In genomic region chr3R:6368100-6368499, dm6 we compare ENCODE assay signal across 6 fruit fly cellular contexts.
TF ChIP-seq lines count a peak whose summit lies in the region.

Gene CG42724 (minus strand): TSS chr3R:6368288.

- TF ChIP-seq CTCF in whole organism, embryonic (GFP tag; optimal IDR thresholded peaks at IDR 0.05; lab: Kevin White, UChicago): no peak

TF ChIP-seq in Kc167, 6 proteins besides CTCF, POLR2A, EP300 and RAD21:
- TF ChIP-seq psq (optimal IDR thresholded peaks at IDR 0.05; lab: Kevin White, UChicago): peak; percentile 18
- TF ChIP-seq ttk (optimal IDR thresholded peaks at IDR 0.05; lab: Kevin White, UChicago): no peak

TF ChIP-seq in whole organism, adult, 20 proteins besides CTCF, POLR2A, EP300 and RAD21:
- TF ChIP-seq CG11617 (GFP tag; optimal IDR thresholded peaks at IDR 0.05; lab: Kevin White, UChicago): peak; percentile 5
- TF ChIP-seq CG12768 (GFP tag; optimal IDR thresholded peaks at IDR 0.05; lab: Kevin White, UChicago): peak; percentile 16
- TF ChIP-seq toe (GFP tag; optimal IDR thresholded peaks at IDR 0.05; lab: Kevin White, UChicago): peak; percentile 67
- peak; percentile 10 for TF ChIP-seq Mnt (GFP tag; optimal IDR thresholded peaks at IDR 0.05; lab: Kevin White, UChicago)
- no peak for TF ChIP-seq kay (GFP tag; lab: Kevin White, UChicago; ENCODE audit: borderline replicate concordance)

TF ChIP-seq in whole organism, embryonic, 481 proteins besides CTCF, POLR2A, EP300 and RAD21 (continues in another document):
- TF ChIP-seq ftz-f1 (GFP tag; optimal IDR thresholded peaks at IDR 0.05; lab: Kevin White, UChicago): no peak
- TF ChIP-seq CG17568 (GFP tag; optimal IDR thresholded peaks at IDR 0.05; lab: Kevin White, UChicago): no peak
- TF ChIP-seq CG2199 (GFP tag; IDR thresholded peaks at IDR 0.05; lab: Robert Waterston, UW): 0 out of 3 replicates have a peak, but pooled peaks have one; percentile 55
- TF ChIP-seq CG18619 (GFP tag; optimal IDR thresholded peaks at IDR 0.05; lab: Kevin White, UChicago): no peak
- no peak for TF ChIP-seq sens-2 (GFP tag; IDR thresholded peaks at IDR 0.05; lab: Robert Waterston, UW)
- no peak for TF ChIP-seq nerfin-2 (GFP tag; IDR thresholded peaks at IDR 0.05; lab: Robert Waterston, UW; ENCODE audit: partially characterized antibody)
- TF ChIP-seq Dp (GFP tag; optimal IDR thresholded peaks at IDR 0.05; lab: Kevin White, UChicago): peak; percentile 24
- TF ChIP-seq grau (tag; optimal IDR thresholded peaks at IDR 0.05; lab: Kevin White, UChicago): no peak
- TF ChIP-seq Hr78 (GFP tag; optimal IDR thresholded peaks at IDR 0.05; lab: Kevin White, UChicago): no peak
- TF ChIP-seq ewg (GFP tag; optimal IDR thresholded peaks at IDR 0.05; lab: Kevin White, UChicago): no peak
- peak; percentile 15; the same call in 1 of the 3 replicates for TF ChIP-seq B-H1 (GFP tag; IDR thresholded peaks at IDR 0.05; lab: Robert Waterston, UW)
- peak; percentile 79 for TF ChIP-seq her (GFP tag; optimal IDR thresholded peaks at IDR 0.05; lab: Kevin White, UChicago)
- peak; percentile 76 for TF ChIP-seq CG9932 (GFP tag; IDR thresholded peaks at IDR 0.05; lab: Robert Waterston, UW)
- TF ChIP-seq z (GFP tag; IDR thresholded peaks at IDR 0.05; lab: Robert Waterston, UW): no peak
- no peak for TF ChIP-seq CG14710 (tag; optimal IDR thresholded peaks at IDR 0.05; lab: Kevin White, UChicago)
- peak; percentile 98 for TF ChIP-seq Ets65A (GFP tag; lab: Kevin White, UChicago)
- TF ChIP-seq Xbp1 (GFP tag; optimal IDR thresholded peaks at IDR 0.05; lab: Kevin White, UChicago): peak; percentile 67
- TF ChIP-seq eyg (GFP tag; optimal IDR thresholded peaks at IDR 0.05; lab: Kevin White, UChicago): peak; percentile 30
- peak; percentile 26 for TF ChIP-seq slou (GFP tag; optimal IDR thresholded peaks at IDR 0.05; lab: Kevin White, UChicago)
- TF ChIP-seq CG15479 (GFP tag; optimal IDR thresholded peaks at IDR 0.05; lab: Kevin White, UChicago): peak; percentile 37
- no peak for TF ChIP-seq CG1529 (GFP tag; optimal IDR thresholded peaks at IDR 0.05; lab: Kevin White, UChicago)

TF ChIP-seq in whole organism, prepupa, 60 proteins besides CTCF, POLR2A, EP300 and RAD21:
- TF ChIP-seq lz (GFP tag; optimal IDR thresholded peaks at IDR 0.05; lab: Kevin White, UChicago): peak; percentile 46
- TF ChIP-seq esn (GFP tag; optimal IDR thresholded peaks at IDR 0.05; lab: Kevin White, UChicago): peak; percentile 32
- TF ChIP-seq CG11762 (GFP tag; optimal IDR thresholded peaks at IDR 0.05; lab: Kevin White, UChicago; ENCODE audit: insufficient read depth): peak; percentile 24
- TF ChIP-seq CG11294 (GFP tag; IDR thresholded peaks at IDR 0.05; lab: Robert Waterston, UW): peak; percentile 14; the same call in 1 of the 2 replicates
- no peak for TF ChIP-seq CG9139 (GFP tag; optimal IDR thresholded peaks at IDR 0.05; lab: Kevin White, UChicago)
- TF ChIP-seq Gug (GFP tag; IDR thresholded peaks at IDR 0.05; lab: Robert Waterston, UW): no peak
- peak; percentile 32 for TF ChIP-seq cyc (GFP tag; optimal IDR thresholded peaks at IDR 0.05; lab: Kevin White, UChicago)

TF ChIP-seq in whole organism, pupa, 21 proteins besides CTCF, POLR2A, EP300 and RAD21:
- TF ChIP-seq fd96Ca (GFP tag; IDR thresholded peaks at IDR 0.05; lab: Robert Waterston, UW): peak; percentile 73
- no peak for TF ChIP-seq CG14655 (GFP tag; optimal IDR thresholded peaks at IDR 0.05; lab: Kevin White, UChicago)
- no peak for TF ChIP-seq Pif1B (GFP tag; optimal IDR thresholded peaks at IDR 0.05; lab: Kevin White, UChicago)
- no peak for TF ChIP-seq Snoo (tag; optimal IDR thresholded peaks at IDR 0.05; lab: Kevin White, UChicago)
- TF ChIP-seq CG12605 (GFP tag; IDR thresholded peaks at IDR 0.05; lab: Robert Waterston, UW): no peak
- TF ChIP-seq CG13204 (GFP tag; optimal IDR thresholded peaks at IDR 0.05; lab: Kevin White, UChicago): no peak
- no peak for TF ChIP-seq CG8159 (tag; optimal IDR thresholded peaks at IDR 0.05; lab: Kevin White, UChicago)
- TF ChIP-seq CG17806 (tag; optimal IDR thresholded peaks at IDR 0.05; lab: Kevin White, UChicago): no peak
- TF ChIP-seq CG9948 (tag; optimal IDR thresholded peaks at IDR 0.05; lab: Kevin White, UChicago): no peak
- no peak for TF ChIP-seq Pif1A (GFP tag; optimal IDR thresholded peaks at IDR 0.05; lab: Kevin White, UChicago)
- TF ChIP-seq D1 (tag; optimal IDR thresholded peaks at IDR 0.05; lab: Kevin White, UChicago): no peak
- no peak for TF ChIP-seq CG15710 (tag; optimal IDR thresholded peaks at IDR 0.05; lab: Kevin White, UChicago)
- peak; percentile 28; the same call in 1 of the 2 replicates for TF ChIP-seq Ets98B (GFP tag; IDR thresholded peaks at IDR 0.05; lab: Robert Waterston, UW)
- TF ChIP-seq CG10348 (GFP tag; IDR thresholded peaks at IDR 0.05; lab: Robert Waterston, UW): no peak
- no peak for TF ChIP-seq CG32121 (GFP tag; IDR thresholded peaks at IDR 0.05; lab: Robert Waterston, UW)
- no peak for TF ChIP-seq gl (tag; optimal IDR thresholded peaks at IDR 0.05; lab: Kevin White, UChicago)

TF ChIP-seq in whole organism, wandering third instar larva, 38 proteins besides CTCF, POLR2A, EP300 and RAD21:
- TF ChIP-seq dsf (GFP tag; optimal IDR thresholded peaks at IDR 0.05; lab: Kevin White, UChicago; ENCODE audit: borderline replicate concordance): no peak
- TF ChIP-seq HLH106 (tag; optimal IDR thresholded peaks at IDR 0.05; lab: Kevin White, UChicago): no peak
- TF ChIP-seq CG9705 (GFP tag; optimal IDR thresholded peaks at IDR 0.05; lab: Kevin White, UChicago): peak; percentile 29
- TF ChIP-seq psq (GFP tag; optimal IDR thresholded peaks at IDR 0.05; lab: Kevin White, UChicago): peak; percentile 20
- no peak for TF ChIP-seq CrebA (GFP tag; optimal IDR thresholded peaks at IDR 0.05; lab: Kevin White, UChicago; ENCODE audit: borderline replicate concordance)
- peak; percentile 30 for TF ChIP-seq Myc (optimal IDR thresholded peaks at IDR 0.05; lab: Kevin White, UChicago)
- TF ChIP-seq N (GFP tag; optimal IDR thresholded peaks at IDR 0.05; lab: Kevin White, UChicago): no peak
- peak; percentile 42 for TF ChIP-seq sv (GFP tag; optimal IDR thresholded peaks at IDR 0.05; lab: Kevin White, UChicago)
- no peak for TF ChIP-seq Vsx2 (GFP tag; optimal IDR thresholded peaks at IDR 0.05; lab: Kevin White, UChicago; ENCODE audit: partially characterized antibody)
